Fruit fly (Drosophila melanogaster) whole organism, prepupa: Measurements from ENCODE around the gene pad.
A peak's percentile ranks its signal among the peaks of the same experiment; 100 is the strongest.

ENCODE experiments used
- CG11294 ChIP-seq: fragments of 200-800 bp; sonication (Bioruptor generic); IDR thresholded peaks from 2 replicates; pipeline ENCODE4 v1.3.6; 2022; ENCODE audit warnings: missing biosample characterization, missing genetic modification characterization
- CG11902 ChIP-seq: fragments of 200-800 bp; sonication (Bioruptor generic); optimal IDR thresholded peaks from 3 replicates; lab custom pipeline; 2016; ENCODE audit warnings: missing biosample characterization, missing genetic modification characterization
- CG15336 ChIP-seq: fragments of 200-800 bp; sonication (Bioruptor generic); IDR thresholded peaks from 2 replicates; pipeline ENCODE4 v1.3.6; 2022; ENCODE audit warnings: missing biosample characterization, missing genetic modification characterization
- CG1621 ChIP-seq: fragments of 200-800 bp; sonication (Bioruptor generic); optimal IDR thresholded peaks from 3 replicates; lab custom pipeline; 2018; ENCODE audit warnings: missing biosample characterization, mild to moderate bottlenecking, missing genetic modification characterization
- CG16779 ChIP-seq: fragments of 200-800 bp; sonication (Bioruptor generic); optimal IDR thresholded peaks from 3 replicates; lab custom pipeline; 2017; ENCODE audit warnings: missing biosample characterization, mild to moderate bottlenecking, missing genetic modification characterization
- CG32006 ChIP-seq: fragments of 200-800 bp; sonication (Bioruptor generic); optimal IDR thresholded peaks from 3 replicates; lab custom pipeline; 2017; ENCODE audit warnings: missing biosample characterization, mild to moderate bottlenecking, missing genetic modification characterization
- CG3919 ChIP-seq: fragments of 200-800 bp; sonication (Bioruptor generic); optimal IDR thresholded peaks from 3 replicates; lab custom pipeline; 2016; ENCODE audit warnings: missing biosample characterization, missing genetic modification characterization
- CG6163 ChIP-seq: fragments of 200-800 bp; sonication (Bioruptor generic); IDR thresholded peaks from 3 replicates; pipeline ENCODE4 v1.3.6; 2022; ENCODE audit warnings: missing biosample characterization, missing genetic modification characterization
- CG6276 ChIP-seq: fragments of 200-800 bp; sonication (Bioruptor generic); optimal IDR thresholded peaks from 2 replicates; lab custom pipeline; 2017; ENCODE audit warnings: missing biosample characterization, mild to moderate bottlenecking, missing genetic modification characterization
- CG6792 ChIP-seq: fragments of 200-800 bp; sonication (Bioruptor generic); optimal IDR thresholded peaks from 3 replicates; lab custom pipeline; 2016; ENCODE audit warnings: missing biosample characterization, missing genetic modification characterization
- CG6808 ChIP-seq: fragments of 200-800 bp; sonication (Bioruptor generic); optimal IDR thresholded peaks from 3 replicates; lab custom pipeline; 2017; ENCODE audit warnings: missing biosample characterization, missing genetic modification characterization, mild to moderate bottlenecking, moderate library complexity, missing genetic modification reagents
- CG7368 ChIP-seq: fragments of 200-800 bp; sonication (Bioruptor generic); optimal IDR thresholded peaks from 3 replicates; lab custom pipeline; 2016; ENCODE audit warnings: missing biosample characterization, missing genetic modification characterization
- CG8632 ChIP-seq: fragments of 200-800 bp; sonication (Bioruptor generic); optimal IDR thresholded peaks from 3 replicates; lab custom pipeline; 2016; ENCODE audit warnings: missing biosample characterization, missing genetic modification characterization
- Eip75B ChIP-seq: fragments of 200-800 bp; sonication (Bioruptor generic); optimal IDR thresholded peaks from 3 replicates; lab custom pipeline; 2016; ENCODE audit warnings: missing biosample characterization, missing genetic modification characterization
- Eip78C ChIP-seq: fragments of 200-800 bp; sonication (Bioruptor generic); peaks from one replicate; lab custom pipeline; 2016; ENCODE audit warnings: missing biosample characterization, missing genetic modification characterization
- Ets21C ChIP-seq: fragments of 200-800 bp; sonication (Bioruptor generic); optimal IDR thresholded peaks from 3 replicates; lab custom pipeline; 2016; ENCODE audit warnings: missing biosample characterization, missing genetic modification characterization
- Gug ChIP-seq: fragments of 200-800 bp; sonication (Bioruptor generic); IDR thresholded peaks from 2 replicates; pipeline ENCODE4 v1.3.6; 2022; ENCODE audit warnings: missing biosample characterization, missing genetic modification characterization
- Hr4 ChIP-seq: fragments of 200-800 bp; sonication (Bioruptor generic); optimal IDR thresholded peaks from 3 replicates; lab custom pipeline; 2016; ENCODE audit warnings: missing biosample characterization, missing genetic modification characterization
- Sox102F ChIP-seq: fragments of 200-800 bp; sonication (Bioruptor generic); optimal IDR thresholded peaks from 2 replicates; lab custom pipeline; 2016; ENCODE audit warnings: missing biosample characterization, mild to moderate bottlenecking, missing genetic modification characterization
- achi ChIP-seq: fragments of 200-800 bp; sonication (Bioruptor generic); optimal IDR thresholded peaks from 3 replicates; lab custom pipeline; 2016; ENCODE audit warnings: missing biosample characterization, missing genetic modification characterization
- dac ChIP-seq: fragments of 200-800 bp; sonication (Bioruptor generic); optimal IDR thresholded peaks from 2 replicates; lab custom pipeline; 2017; ENCODE audit warnings: missing biosample characterization, mild to moderate bottlenecking, missing genetic modification characterization
- dsx ChIP-seq: fragments of 200-800 bp; optimal IDR thresholded peaks from 3 replicates; lab custom pipeline; 2019; ENCODE audit warnings: missing biosample characterization, mild to moderate bottlenecking, missing genetic modification characterization, moderate library complexity; ENCODE audit not compliant: poor library complexity, severe bottlenecking
- esn ChIP-seq: fragments of 200-800 bp; sonication (Bioruptor generic); optimal IDR thresholded peaks from 2 replicates; lab custom pipeline; 2016; ENCODE audit warnings: missing biosample characterization, mild to moderate bottlenecking, missing genetic modification characterization, moderate library complexity
- fkh ChIP-seq: fragments of 200-800 bp; sonication (Bioruptor generic); optimal IDR thresholded peaks from 3 replicates; lab custom pipeline; 2017; ENCODE audit warnings: missing biosample characterization, mild to moderate bottlenecking, missing genetic modification characterization, moderate library complexity
- net ChIP-seq: fragments of 200-800 bp; sonication (Bioruptor generic); optimal IDR thresholded peaks from 3 replicates; lab custom pipeline; 2016; ENCODE audit warnings: missing biosample characterization, missing genetic modification characterization
- salr ChIP-seq, 2 experiments: fragments of 200-800 bp; sonication (Bioruptor generic); optimal IDR thresholded peaks; 3 replicates each; lab custom pipeline; 2016 to 2018; ENCODE audit warnings: missing biosample characterization in 2 of 2, missing genetic modification characterization in 2 of 2, mild to moderate bottlenecking in 1 of 2
- svp ChIP-seq: fragments of 200-800 bp; sonication (Bioruptor generic); peaks from one replicate; lab custom pipeline; 2016; ENCODE audit warnings: missing biosample characterization, missing genetic modification characterization
- topi ChIP-seq: fragments of 200-800 bp; sonication (Bioruptor generic); optimal IDR thresholded peaks from 3 replicates; lab custom pipeline; 2016; ENCODE audit warnings: missing biosample characterization, missing genetic modification characterization

Gene pad

DNA sequence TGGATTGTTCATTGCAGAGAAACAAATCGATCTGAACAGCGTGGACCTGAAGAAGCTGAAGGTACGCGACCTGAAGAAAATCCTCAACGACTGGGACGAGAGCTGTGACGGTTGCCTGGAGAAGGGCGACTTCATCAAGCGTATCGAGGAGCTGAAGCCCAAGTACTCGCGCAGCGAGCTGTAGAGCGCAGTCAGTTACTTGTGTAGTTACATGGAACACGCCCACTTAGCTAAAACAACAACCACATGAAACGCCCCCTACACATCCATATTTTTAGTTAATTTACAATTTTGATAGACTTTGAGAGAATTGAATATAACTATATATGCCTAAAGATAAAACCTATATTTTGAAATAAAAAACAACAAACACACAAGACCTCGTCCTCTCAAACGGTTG, 8.3 kb downstream of the pad start:
- TF ChIP-seq topi (GFP tag; lab: Kevin White, UChicago): no peak
- TF ChIP-seq Eip75B (GFP tag; lab: Kevin White, UChicago): no peak
- no peak for TF ChIP-seq dac
- TF ChIP-seq Sox102F (GFP tag; lab: Kevin White, UChicago): no peak
- no peak for TF ChIP-seq dsx (GFP tag; lab: Kevin White, UChicago)
- no peak for TF ChIP-seq CG8632
- TF ChIP-seq CG6792 (GFP tag; lab: Kevin White, UChicago): no peak
- no peak for TF ChIP-seq net
- no peak for TF ChIP-seq CG1621 (tag; lab: Kevin White, UChicago)
- no peak for TF ChIP-seq CG7368
- TF ChIP-seq CG11294: no peak
- no peak for TF ChIP-seq CG11902 (GFP tag; lab: Kevin White, UChicago)
- TF ChIP-seq Ets21C (GFP tag; lab: Kevin White, UChicago): no peak
- TF ChIP-seq esn (GFP tag; lab: Kevin White, UChicago): no peak
- TF ChIP-seq CG3919 (GFP tag; lab: Kevin White, UChicago): no peak
- TF ChIP-seq Eip78C (GFP tag; lab: Kevin White, UChicago): no peak
- TF ChIP-seq achi: no peak
- TF ChIP-seq CG6808 (GFP tag; lab: Kevin White, UChicago): no peak
- no peak for TF ChIP-seq CG32006
- TF ChIP-seq CG6276 (GFP tag; lab: Kevin White, UChicago): no peak

DNA sequence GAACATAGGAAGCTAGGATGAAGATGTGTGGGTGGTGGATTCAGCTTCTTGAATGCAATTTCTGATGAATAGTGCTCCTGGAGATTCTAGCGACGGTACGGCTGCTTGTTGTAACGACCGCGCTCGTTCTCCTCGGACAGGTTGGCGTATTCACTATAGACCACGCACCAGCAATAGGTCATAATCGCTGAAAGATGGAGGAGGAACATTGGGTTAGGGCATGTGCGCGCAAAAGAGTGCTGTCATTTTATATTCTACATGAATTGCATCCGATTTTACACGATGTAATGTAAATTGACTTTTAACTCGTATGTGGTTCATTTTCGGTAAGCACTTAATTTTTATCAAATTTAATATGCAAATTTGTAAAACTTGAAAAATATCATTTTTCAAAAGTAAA, 8.9 kb downstream of the pad start:
- TF ChIP-seq svp (GFP tag; lab: Kevin White, UChicago) (peak; percentile 61), Hr4 (GFP tag; lab: Kevin White, UChicago) (no peak), CG16779 (tag; lab: Kevin White, UChicago) (no peak), Eip75B (GFP tag; lab: Kevin White, UChicago) (peak; percentile 24)

DNA sequence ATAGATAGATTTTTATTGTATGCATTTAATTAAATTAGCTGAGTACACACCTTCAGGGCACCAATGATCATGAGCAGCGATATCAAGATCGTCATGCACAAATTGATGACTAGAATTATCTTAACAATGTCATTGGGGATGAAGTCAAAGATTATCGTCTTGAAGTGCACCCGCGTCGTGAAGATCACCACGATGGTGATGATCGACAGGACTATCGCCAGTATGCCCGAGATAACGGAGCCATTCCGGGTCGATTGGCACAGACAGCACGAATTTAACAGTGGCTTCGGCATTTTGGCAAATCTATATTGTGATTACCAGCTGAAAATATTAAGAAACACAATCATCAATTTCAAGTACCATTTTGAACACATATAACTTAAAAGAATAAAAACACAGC, 9.9 kb downstream of the pad start:
- TF ChIP-seq CG6163 (GFP tag; lab: Robert Waterston, UW) (no peak), svp (GFP tag; lab: Kevin White, UChicago) (peak; percentile 100)

DNA sequence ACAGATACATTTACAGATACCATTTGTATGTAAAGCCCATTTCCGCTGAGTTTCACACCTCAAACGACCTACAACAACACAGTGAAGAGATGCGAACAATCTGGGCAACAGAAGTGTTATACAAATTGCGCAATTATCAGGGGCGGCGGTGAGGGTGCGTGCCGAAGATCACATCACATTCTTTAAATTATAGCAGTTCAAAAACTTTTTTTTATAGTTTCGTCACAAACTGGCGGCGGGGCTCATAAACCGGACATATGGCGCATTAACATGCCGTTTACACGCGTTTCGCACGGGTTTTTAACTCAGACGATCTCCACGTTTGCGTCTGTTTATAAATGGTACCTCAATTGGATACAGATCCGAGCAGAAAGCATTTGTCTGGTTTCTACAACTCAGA, 11.1 kb downstream of the pad start:
- TF ChIP-seq CG1621 (tag; lab: Kevin White, UChicago) (peak; percentile 0), CG32006 (no peak)
- TF ChIP-seq, all 60 proteins: peak for 1

- TF ChIP-seq CG8632 (no peak), CG11294 (no peak), svp (GFP tag; lab: Kevin White, UChicago) (peak; percentile 59)
Measured at dm6 chr3R:16353671-16354070, 11.6 kb downstream of the pad start.

dm6 chr3R:16355393-16355943, 13.3 kb downstream of the pad start:
- TF ChIP-seq svp (GFP tag; lab: Kevin White, UChicago) (peak; percentile 13), topi (GFP tag; lab: Kevin White, UChicago) (no peak), fkh (GFP tag; lab: Kevin White, UChicago) (peak; percentile 16)

- TF ChIP-seq Gug (no peak), CG7368 (no peak), svp (GFP tag; lab: Kevin White, UChicago) (peak; percentile 94), CG15336 (GFP tag; lab: Robert Waterston, UW) (no peak), salr (GFP tag; optimal IDR thresholded peaks at IDR 0.05; lab: Kevin White, UChicago) (peak in 1 of 2 experiments; percentile 23), CG16779 (tag; lab: Kevin White, UChicago) (no peak), Eip78C (GFP tag; lab: Kevin White, UChicago) (peak; percentile 1), CG6792 (GFP tag; lab: Kevin White, UChicago) (no peak), Ets21C (GFP tag; lab: Kevin White, UChicago) (no peak), net (peak; percentile 9)
Measured at dm6 chr3R:16356215-16356862, 14.2 kb downstream of the pad start.
